Worm (Caenorhabditis elegans) whole organism, young adult: ENCODE data around the gene K10D6.3.

Experiments
- B0019.2 ChIP-seq: fragments of 200-800 bp; sonication (Bioruptor generic); conservative IDR thresholded peaks from 2 replicates; pipeline ENCODE4 v1.3.6; 2022; ENCODE audit warnings: missing genetic modification reagents, missing genetic modification characterization, missing compliant biosample characterization
- B0336.3 ChIP-seq: fragments of 200-800 bp; sonication (Bioruptor generic); IDR thresholded peaks from 2 replicates; pipeline ENCODE4 v1.3.6; 2022; ENCODE audit warnings: missing genetic modification characterization, missing compliant biosample characterization
- C06A6.2 ChIP-seq: fragments of 200-800 bp; sonication (Bioruptor generic); conservative IDR thresholded peaks from 2 replicates; pipeline ENCODE4 v1.3.6; 2022; ENCODE audit warnings: missing genetic modification characterization, missing compliant biosample characterization
- C17E4.6 ChIP-seq: fragments of 200-800 bp; sonication (Bioruptor generic); IDR thresholded peaks from 2 replicates; pipeline ENCODE4 v1.3.6; 2022; ENCODE audit warnings: missing genetic modification reagents, missing genetic modification characterization, missing compliant biosample characterization
- F37B4.10 ChIP-seq: fragments of 200-800 bp; sonication (Bioruptor generic); IDR thresholded peaks from 2 replicates; pipeline ENCODE4 v1.3.6; 2022; ENCODE audit warnings: missing genetic modification characterization, missing compliant biosample characterization
- F52B5.7 ChIP-seq: sonication (generic microtip); optimal IDR thresholded peaks from 2 replicates; lab custom pipeline; 2016; ENCODE audit warnings: mild to moderate bottlenecking, missing genetic modification characterization, missing compliant biosample characterization
- F57A8.1 ChIP-seq: fragments of 200-800 bp; sonication (Bioruptor generic); optimal IDR thresholded peaks from 2 replicates; lab custom pipeline; 2018; ENCODE audit warnings: mild to moderate bottlenecking, missing genetic modification characterization, moderate library complexity, missing compliant biosample characterization
- F57C9.4 ChIP-seq: sonication (generic microtip); optimal IDR thresholded peaks from 2 replicates; lab custom pipeline; 2017; ENCODE audit warnings: mild to moderate bottlenecking, missing genetic modification characterization, missing compliant biosample characterization
- K12H6.12 ChIP-seq: fragments of 200-800 bp; sonication (Bioruptor generic); optimal IDR thresholded peaks from 2 replicates; lab custom pipeline; 2018; ENCODE audit warnings: mild to moderate bottlenecking, missing genetic modification characterization, missing compliant biosample characterization
- athp-1 ChIP-seq: sonication (generic microtip); optimal IDR thresholded peaks from 2 replicates; lab custom pipeline; 2017; ENCODE audit warnings: mild to moderate bottlenecking, missing genetic modification characterization, missing compliant biosample characterization
- attf-3 ChIP-seq: fragments of 200-800 bp; sonication (Bioruptor generic); conservative IDR thresholded peaks from 2 replicates; pipeline ENCODE4 v1.3.6; 2022; ENCODE audit warnings: missing genetic modification reagents, missing genetic modification characterization, missing compliant biosample characterization
- ceh-100 ChIP-seq: fragments of 200-800 bp; sonication (Bioruptor generic); IDR thresholded peaks from 2 replicates; pipeline ENCODE4 v1.3.6; 2022; ENCODE audit warnings: missing genetic modification reagents, missing genetic modification characterization, missing compliant biosample characterization
- ceh-91 ChIP-seq: fragments of 200-800 bp; sonication (Bioruptor generic); IDR thresholded peaks from 2 replicates; pipeline ENCODE4 v1.3.6; 2022; ENCODE audit warnings: missing genetic modification reagents, missing genetic modification characterization, missing compliant biosample characterization
- die-1 ChIP-seq: sonication (generic microtip); optimal IDR thresholded peaks from 2 replicates; lab custom pipeline; 2016; ENCODE audit warnings: missing genotype, mild to moderate bottlenecking, missing genetic modification characterization, missing compliant biosample characterization
- egl-18 ChIP-seq: fragments of 200-800 bp; sonication (Bioruptor generic); IDR thresholded peaks from 2 replicates; pipeline ENCODE4 v1.3.6; 2022; ENCODE audit warnings: missing genetic modification reagents, missing genetic modification characterization, missing compliant biosample characterization
- fkh-3 ChIP-seq: sonication (generic microtip); optimal IDR thresholded peaks from 2 replicates; lab custom pipeline; 2016; ENCODE audit warnings: mild to moderate bottlenecking, missing genetic modification characterization, missing compliant biosample characterization
- hmg-20 ChIP-seq: fragments of 200-800 bp; sonication (Bioruptor generic); IDR thresholded peaks from 2 replicates; pipeline ENCODE4 v1.3.6; 2022; ENCODE audit warnings: missing genetic modification reagents, missing genetic modification characterization, missing compliant biosample characterization
- lin-40 ChIP-seq: sonication (generic microtip); optimal IDR thresholded peaks from 2 replicates; lab custom pipeline; 2016; ENCODE audit warnings: missing genetic modification characterization, mild to moderate bottlenecking, missing compliant biosample characterization, missing genotype, missing genetic modification reagents
- lin-54 ChIP-seq: fragments of 200-800 bp; sonication (Bioruptor generic); optimal IDR thresholded peaks from 2 replicates; lab custom pipeline; 2018; ENCODE audit warnings: mild to moderate bottlenecking, missing genetic modification characterization, missing compliant biosample characterization
- mcd-1 ChIP-seq: fragments of 200-800 bp; sonication (Bioruptor generic); IDR thresholded peaks from 2 replicates; pipeline ENCODE4 v1.3.6; 2022; ENCODE audit warnings: missing genetic modification reagents, missing genetic modification characterization, missing compliant biosample characterization
- nfya-1 ChIP-seq: sonication (generic microtip); optimal IDR thresholded peaks from 2 replicates; lab custom pipeline; 2017; ENCODE audit warnings: antibody characterized with exemption, missing compliant biosample characterization, missing genetic modification characterization, borderline replicate concordance; ENCODE audit not compliant: insufficient read depth
- nfya-2 ChIP-seq: fragments of 200-800 bp; sonication (Bioruptor generic); IDR thresholded peaks from 2 replicates; pipeline ENCODE4 v1.3.6; 2022; ENCODE audit warnings: missing genetic modification reagents, missing genetic modification characterization, missing compliant biosample characterization
- nhr-27 ChIP-seq: fragments of 200-800 bp; sonication (Bioruptor generic); optimal IDR thresholded peaks from 2 replicates; lab custom pipeline; 2018; ENCODE audit warnings: mild to moderate bottlenecking, missing genetic modification characterization, moderate library complexity, missing compliant biosample characterization
- nhr-90 ChIP-seq: sonication (generic microtip); optimal IDR thresholded peaks from 2 replicates; lab custom pipeline; 2016; ENCODE audit warnings: missing genotype, mild to moderate bottlenecking, missing genetic modification characterization, missing compliant biosample characterization
- pha-4 ChIP-seq: fragments of 150-350 bp; sonication (generic microtip); optimal IDR thresholded peaks from 2 replicates; lab custom pipeline; 2014; ENCODE audit warnings: missing biosample characterization, missing genetic modification reagents, missing genetic modification characterization
- rcor-1 ChIP-seq: fragments of 200-800 bp; sonication (Bioruptor generic); IDR thresholded peaks from 2 replicates; pipeline ENCODE4 v1.3.6; 2022; ENCODE audit warnings: missing genetic modification reagents, missing genetic modification characterization, missing compliant biosample characterization
- rpc-1 ChIP-seq, 2 experiments: fragments of 150-350 bp in 1 of 2; sonication (generic microtip) in 1 of 2; optimal IDR thresholded peaks; 2 replicates each; lab custom pipeline; 2014 to 2018; ENCODE audit warnings: missing biosample characterization in 1 of 2, missing genetic modification characterization in 1 of 2, missing genetic modification reagents in 1 of 2, missing genotype in 1 of 2
- sea-2 ChIP-seq: fragments of 200-800 bp; sonication (Bioruptor generic); IDR thresholded peaks from 2 replicates; pipeline ENCODE4 v1.3.6; 2022; ENCODE audit warnings: missing genetic modification characterization, missing compliant biosample characterization
- sptf-2 ChIP-seq: fragments of 200-800 bp; sonication (Bioruptor generic); optimal IDR thresholded peaks from 2 replicates; lab custom pipeline; 2018; ENCODE audit warnings: mild to moderate bottlenecking, missing genetic modification characterization, missing compliant biosample characterization
- tbx-9 ChIP-seq: sonication (generic microtip); optimal IDR thresholded peaks from 2 replicates; lab custom pipeline; 2016; ENCODE audit warnings: borderline replicate concordance, missing genetic modification characterization, inconsistent platforms, missing compliant biosample characterization
- tlf-1 ChIP-seq: fragments of 200-800 bp; sonication (Bioruptor generic); optimal IDR thresholded peaks from 2 replicates; lab custom pipeline; 2018; ENCODE audit warnings: mild to moderate bottlenecking, missing genetic modification characterization, missing compliant biosample characterization
- unc-130 ChIP-seq: sonication (generic microtip); optimal IDR thresholded peaks from 2 replicates; lab custom pipeline; 2016; ENCODE audit warnings: missing genetic modification reagents, missing genetic modification characterization, missing compliant biosample characterization
- unc-62 ChIP-seq: fragments of 150-350 bp; optimal IDR thresholded peaks from 2 replicates; lab custom pipeline; 2014; ENCODE audit warnings: missing biosample characterization, missing genetic modification reagents, missing genetic modification characterization
- zfh-2 ChIP-seq: fragments of 200-800 bp; sonication (Bioruptor generic); conservative IDR thresholded peaks from 2 replicates; pipeline ENCODE4 v1.3.6; 2022; ENCODE audit warnings: missing genetic modification reagents, missing genetic modification characterization, missing compliant biosample characterization
- ztf-18 ChIP-seq: sonication (generic microtip); optimal IDR thresholded peaks from 2 replicates; lab custom pipeline; 2016; ENCODE audit warnings: missing genotype, mild to moderate bottlenecking, missing genetic modification characterization, missing compliant biosample characterization
- ztf-22 ChIP-seq: fragments of 200-800 bp; sonication (Bioruptor generic); optimal IDR thresholded peaks from 2 replicates; lab custom pipeline; 2018; ENCODE audit warnings: mild to moderate bottlenecking, missing genetic modification characterization, moderate library complexity, missing compliant biosample characterization
- ztf-28 ChIP-seq: fragments of 200-800 bp; sonication (Bioruptor generic); IDR thresholded peaks from 2 replicates; pipeline ENCODE4 v1.3.6; 2022; ENCODE audit warnings: missing genetic modification reagents, missing genetic modification characterization, missing compliant biosample characterization
- ztf-6 ChIP-seq: fragments of 200-800 bp; sonication (Bioruptor generic); IDR thresholded peaks from 2 replicates; pipeline ENCODE4 v1.3.6; 2022; ENCODE audit warnings: missing genetic modification reagents, missing genetic modification characterization, missing compliant biosample characterization

The K10D6.3 gene

ce11 chrV:11201826-11202565 is 1.6 kb downstream of the K10D6.3 start, which contains the start of gene K10D6.4:
K10D6.4 (plus strand) TSS chrV:11201925.
- TF ChIP-seq die-1 (no peak), C06A6.2 (GFP tag; lab: Robert Waterston, UW) (no peak), egl-18 (GFP tag; lab: Robert Waterston, UW) (no peak), B0019.2 (GFP tag; lab: Robert Waterston, UW) (no peak), ztf-18 (tag; lab: Kevin White, UChicago) (no peak), F37B4.10 (GFP tag; lab: Robert Waterston, UW) (no peak), nfya-2 (no peak), B0336.3 (GFP tag; lab: Robert Waterston, UW) (no peak), pha-4 (tag; lab: Kevin White, UChicago) (no peak), ceh-100 (GFP tag; lab: Robert Waterston, UW) (no peak), sptf-2 (GFP tag; lab: Kevin White, UChicago) (no peak), ztf-22 (GFP tag; lab: Kevin White, UChicago) (no peak), C17E4.6 (GFP tag; lab: Robert Waterston, UW) (no peak), ztf-6 (no peak), rpc-1 (optimal IDR thresholded peaks at IDR 0.05; lab: Kevin White, UChicago) (no peak), rpc-1 (tag; optimal IDR thresholded peaks at IDR 0.05; lab: Kevin White, UChicago) (no peak), F57C9.4 (no peak), zfh-2 (no peak), lin-40 (tag; lab: Kevin White, UChicago) (no peak), rcor-1 (GFP tag; lab: Robert Waterston, UW) (no peak)

DNA sequence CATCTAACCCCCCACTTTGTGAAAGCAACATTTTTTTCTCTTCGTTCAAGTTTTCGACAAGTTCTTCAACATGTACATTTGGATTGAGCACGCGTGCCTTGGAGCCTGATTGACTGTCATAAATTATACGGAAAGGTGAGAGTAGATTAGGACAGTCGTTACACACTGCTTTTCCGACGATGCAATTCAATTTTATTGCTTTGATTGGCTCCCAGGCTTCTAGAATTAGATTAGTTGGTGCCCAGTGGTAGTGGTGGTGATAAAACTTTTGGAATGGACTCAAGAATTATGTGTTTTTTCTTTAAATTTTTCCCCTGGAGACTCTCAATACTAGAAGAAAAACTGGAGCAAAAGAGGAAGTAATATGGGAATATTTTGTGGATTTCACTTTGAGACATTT is 4.0 kb downstream of the K10D6.3 start:
- no peak for TF ChIP-seq nhr-27 (tag; lab: Kevin White, UChicago)
- no peak for TF ChIP-seq ceh-91 (GFP tag; lab: Robert Waterston, UW)
- no peak for TF ChIP-seq F52B5.7 (tag; lab: Kevin White, UChicago)
- TF ChIP-seq tbx-9 (tag; lab: Kevin White, UChicago), result no peak
- TF ChIP-seq mcd-1 (GFP tag; lab: Robert Waterston, UW), result no peak
- no peak for TF ChIP-seq F57A8.1
- no peak for TF ChIP-seq lin-54
- TF ChIP-seq nfya-1 (tag; lab: Kevin White, UChicago), result no peak
- TF ChIP-seq fkh-3 (tag; lab: Kevin White, UChicago), result no peak
- no peak for TF ChIP-seq unc-130
- no peak for TF ChIP-seq hmg-20 (GFP tag; lab: Robert Waterston, UW)
- no peak for TF ChIP-seq athp-1 (tag; lab: Kevin White, UChicago)
- no peak for TF ChIP-seq tlf-1 (GFP tag; lab: Kevin White, UChicago)
- TF ChIP-seq K12H6.12, result no peak
- no peak for TF ChIP-seq ztf-28 (GFP tag; lab: Robert Waterston, UW)
- no peak for TF ChIP-seq sea-2 (GFP tag; lab: Robert Waterston, UW)
- TF ChIP-seq attf-3 (GFP tag; lab: Robert Waterston, UW), result no peak

DNA sequence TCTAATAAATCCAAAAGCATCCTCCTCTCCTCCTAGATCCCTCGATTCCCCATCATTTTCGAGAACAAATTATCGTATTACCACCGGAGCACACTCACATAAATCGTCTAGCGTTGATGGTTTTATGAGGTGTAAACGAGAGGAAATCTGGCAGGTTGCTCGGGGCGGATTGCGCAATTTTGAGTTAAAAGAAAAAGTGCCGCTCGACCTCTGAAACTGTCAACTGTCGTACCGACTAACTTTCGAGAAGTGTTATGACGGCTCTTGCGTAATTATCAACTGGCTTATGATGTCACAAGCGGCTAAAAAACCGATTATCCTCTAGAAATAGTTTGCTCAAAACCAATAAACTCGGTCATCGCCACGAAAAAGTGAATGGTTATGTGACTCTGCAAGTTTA is 6.1 kb downstream of the K10D6.3 start:
- TF ChIP-seq nhr-90 (tag; lab: Kevin White, UChicago) (no peak), unc-62 (GFP tag; lab: Kevin White, UChicago) (peak; percentile 5)
